Fruit fly (Drosophila melanogaster) whole organism, embryonic: ENCODE results near the gene CG14961.

Experiments used
- CG1024 ChIP-seq: fragments of 200-800 bp; sonication (Bioruptor generic); IDR thresholded peaks from 2 replicates; pipeline ENCODE4 v1.3.6; 2022; ENCODE audit warnings: missing biosample characterization, missing genetic modification characterization
- CG10654 ChIP-seq: fragments of 200-800 bp; sonication (Bioruptor generic); optimal IDR thresholded peaks from 2 replicates; lab custom pipeline; 2016; ENCODE audit warnings: missing biosample characterization, missing genetic modification characterization
- CG11723 ChIP-seq: fragments of 200-800 bp; sonication (Bioruptor generic); optimal IDR thresholded peaks from 2 replicates; lab custom pipeline; 2017; ENCODE audit warnings: missing biosample characterization, mild to moderate bottlenecking, missing genetic modification characterization
- CG12391 ChIP-seq: fragments of 200-800 bp; sonication (Bioruptor generic); optimal IDR thresholded peaks from 3 replicates; lab custom pipeline; 2018; ENCODE audit warnings: missing biosample characterization, mild to moderate bottlenecking, missing genetic modification characterization, moderate library complexity
- CG12769 ChIP-seq: fragments of 200-800 bp; sonication (Bioruptor generic); optimal IDR thresholded peaks from 2 replicates; lab custom pipeline; 2019; ENCODE audit warnings: missing biosample characterization, mild to moderate bottlenecking, missing genetic modification characterization, moderate library complexity
- CG14860 ChIP-seq: fragments of 200-800 bp; sonication (Bioruptor generic); IDR thresholded peaks from 3 replicates; pipeline ENCODE4 v1.3.6; 2022; ENCODE audit warnings: missing biosample characterization, missing genetic modification characterization; ENCODE audit not compliant: partially characterized antibody
- CG1792 ChIP-seq: fragments of 200-800 bp; sonication (Bioruptor generic); optimal IDR thresholded peaks from 2 replicates; lab custom pipeline; 2016; ENCODE audit warnings: missing biosample characterization, missing genetic modification characterization
- CG2199 ChIP-seq: fragments of 200-800 bp; sonication (Bioruptor generic); IDR thresholded peaks from 3 replicates; pipeline ENCODE4 v1.3.6; 2022; ENCODE audit warnings: missing biosample characterization, missing genetic modification characterization
- CG2889 ChIP-seq: fragments of 200-800 bp; sonication (Bioruptor generic); IDR thresholded peaks from 3 replicates; pipeline ENCODE4 v1.3.6; 2022; ENCODE audit warnings: missing biosample characterization, missing genetic modification characterization
- CG32767 ChIP-seq: fragments of 200-800 bp; sonication (Bioruptor generic); IDR thresholded peaks from 2 replicates; pipeline ENCODE4 v1.3.6; 2022; ENCODE audit warnings: missing biosample characterization, missing genetic modification characterization
- CG34422 ChIP-seq: fragments of 200-800 bp; sonication (Bioruptor generic); IDR thresholded peaks from 3 replicates; pipeline ENCODE4 v1.3.6; 2022; ENCODE audit warnings: missing biosample characterization, missing genetic modification characterization
- CG4404 ChIP-seq: fragments of 200-800 bp; sonication (Bioruptor generic); IDR thresholded peaks from 2 replicates; pipeline ENCODE4 v1.3.6; 2022; ENCODE audit warnings: missing biosample characterization, missing genetic modification characterization
- CG6175 ChIP-seq: fragments of 200-800 bp; sonication (Bioruptor generic); IDR thresholded peaks from 3 replicates; pipeline ENCODE4 v1.3.6; 2022; ENCODE audit warnings: missing biosample characterization, missing genetic modification characterization
- CG7745 ChIP-seq: fragments of 200-800 bp; sonication (Bioruptor generic); optimal IDR thresholded peaks from 2 replicates; lab custom pipeline; 2018; ENCODE audit warnings: missing biosample characterization, mild to moderate bottlenecking, missing genetic modification characterization, moderate library complexity
- CG7839 ChIP-seq: fragments of 200-800 bp; sonication (Bioruptor generic); optimal IDR thresholded peaks from 3 replicates; lab custom pipeline; 2018; ENCODE audit warnings: missing biosample characterization, mild to moderate bottlenecking, missing genetic modification characterization, moderate library complexity
- CG7987 ChIP-seq: fragments of 200-800 bp; sonication (Bioruptor generic); optimal IDR thresholded peaks from 2 replicates; lab custom pipeline; 2018; ENCODE audit warnings: missing biosample characterization, mild to moderate bottlenecking, missing genetic modification characterization, moderate library complexity
- CG8359 ChIP-seq: fragments of 200-800 bp; sonication (Bioruptor generic); optimal IDR thresholded peaks from 2 replicates; lab custom pipeline; 2017; ENCODE audit warnings: missing biosample characterization, mild to moderate bottlenecking, missing genetic modification characterization, borderline replicate concordance
- CG8388 ChIP-seq: fragments of 200-800 bp; sonication (Bioruptor generic); optimal IDR thresholded peaks from 2 replicates; lab custom pipeline; 2019; ENCODE audit warnings: missing biosample characterization, mild to moderate bottlenecking, missing genetic modification characterization, moderate library complexity
- CG9817 ChIP-seq: fragments of 200-800 bp; sonication (Bioruptor generic); optimal IDR thresholded peaks from 2 replicates; lab custom pipeline; 2018; ENCODE audit warnings: missing biosample characterization, mild to moderate bottlenecking, missing genetic modification characterization, moderate library complexity
- Chrac-16 ChIP-seq: fragments of 200-800 bp; sonication (Bioruptor generic); optimal IDR thresholded peaks from 3 replicates; lab custom pipeline; 2016; ENCODE audit warnings: missing biosample characterization, missing genetic modification characterization
- Dfd ChIP-seq, 2 experiments: fragments of >200 bp; optimal IDR thresholded peaks; 2 replicates each; lab custom pipeline; 2017; ENCODE audit warnings: missing biosample characterization in 2 of 2, missing genetic modification characterization in 2 of 2
- E2f1 ChIP-seq: fragments of 200-800 bp; sonication (Bioruptor generic); IDR thresholded peaks from 2 replicates; pipeline ENCODE4 v1.3.6; 2022; ENCODE audit warnings: missing biosample characterization, missing genetic modification characterization
- HLH4C ChIP-seq: fragments of 200-800 bp; sonication (Bioruptor generic); IDR thresholded peaks from 3 replicates; pipeline ENCODE4 v1.3.6; 2022; ENCODE audit warnings: missing biosample characterization, missing genetic modification characterization; ENCODE audit not compliant: partially characterized antibody
- Hmr ChIP-seq: fragments of 200-800 bp; sonication (Bioruptor generic); optimal IDR thresholded peaks from 3 replicates; lab custom pipeline; 2017; ENCODE audit warnings: mild to moderate bottlenecking, missing biosample characterization, missing genetic modification reagents, missing genetic modification characterization
- Hr78 ChIP-seq, 2 experiments: fragments of 200-800 bp in 1 of 2; fragments of >200 bp in 1 of 2; sonication (Bioruptor generic) in 1 of 2; optimal IDR thresholded peaks; 2 replicates each; lab custom pipeline; 2017 to 2019; ENCODE audit warnings: missing biosample characterization in 2 of 2, missing genetic modification characterization in 2 of 2, mild to moderate bottlenecking in 1 of 2, moderate library complexity in 1 of 2
- Jarid2 ChIP-seq: fragments of 200-800 bp; sonication (Bioruptor generic); optimal IDR thresholded peaks from 3 replicates; lab custom pipeline; 2017; ENCODE audit warnings: mild to moderate bottlenecking, missing biosample characterization, missing genetic modification reagents, missing genetic modification characterization
- Lpt ChIP-seq: fragments of >200 bp; optimal IDR thresholded peaks from 2 replicates; lab custom pipeline; 2018; ENCODE audit warnings: missing biosample characterization, missing genetic modification characterization
- Mes4 ChIP-seq: fragments of 200-800 bp; sonication (Bioruptor generic); optimal IDR thresholded peaks from 2 replicates; lab custom pipeline; 2016; ENCODE audit warnings: missing biosample characterization, missing genetic modification characterization
- Neu2 ChIP-seq: fragments of 200-800 bp; sonication (Bioruptor generic); optimal IDR thresholded peaks from 3 replicates; lab custom pipeline; 2016; ENCODE audit warnings: missing biosample characterization, missing genetic modification characterization, borderline replicate concordance
- Oaz ChIP-seq: fragments of 200-800 bp; sonication (Bioruptor generic); IDR thresholded peaks from 2 replicates; pipeline ENCODE4 v1.3.6; 2022; ENCODE audit warnings: missing biosample characterization, missing genetic modification characterization
- Side ChIP-seq: fragments of 200-800 bp; sonication (Bioruptor generic); optimal IDR thresholded peaks from 2 replicates; lab custom pipeline; 2016; ENCODE audit warnings: missing biosample characterization, missing genetic modification characterization
- Vsx1 ChIP-seq: fragments of 200-800 bp; sonication (Bioruptor generic); optimal IDR thresholded peaks from 2 replicates; lab custom pipeline; 2017; ENCODE audit warnings: missing biosample characterization, mild to moderate bottlenecking, missing genetic modification characterization, missing genetic modification reagents
- ab ChIP-seq: fragments of 200-800 bp; sonication (Bioruptor generic); optimal IDR thresholded peaks from 2 replicates; lab custom pipeline; 2016; ENCODE audit warnings: missing biosample characterization, missing genetic modification characterization
- amos ChIP-seq: fragments of 200-800 bp; sonication (Bioruptor generic); IDR thresholded peaks from 2 replicates; pipeline ENCODE4 v1.3.6; 2022; ENCODE audit warnings: missing biosample characterization, missing genetic modification characterization; ENCODE audit not compliant: partially characterized antibody
- ap ChIP-seq: fragments of 200-800 bp; sonication (Bioruptor generic); IDR thresholded peaks from 2 replicates; pipeline ENCODE4 v1.3.6; 2022; ENCODE audit warnings: missing biosample characterization, missing genetic modification characterization
- dati ChIP-seq: fragments of 200-800 bp; sonication (Bioruptor generic); IDR thresholded peaks from 2 replicates; pipeline ENCODE4 v1.3.6; 2022; ENCODE audit warnings: missing biosample characterization, missing genetic modification characterization
- dimm ChIP-seq: fragments of 200-800 bp; sonication (Bioruptor generic); IDR thresholded peaks from 2 replicates; pipeline ENCODE4 v1.3.6; 2022; ENCODE audit warnings: missing biosample characterization, missing genetic modification characterization
- dm ChIP-seq: fragments of 200-800 bp; sonication (Bioruptor generic); optimal IDR thresholded peaks from 3 replicates; lab custom pipeline; 2016; ENCODE audit warnings: missing biosample characterization, missing genetic modification characterization
- esg ChIP-seq: fragments of 200-800 bp; sonication (Bioruptor generic); conservative IDR thresholded peaks from 2 replicates; pipeline ENCODE4 v1.3.6; 2022; ENCODE audit warnings: missing biosample characterization, missing genetic modification characterization
- fu2 ChIP-seq: fragments of 200-800 bp; sonication (Bioruptor generic); optimal IDR thresholded peaks from 2 replicates; lab custom pipeline; 2016; ENCODE audit warnings: missing biosample characterization, missing genetic modification characterization
- gcm ChIP-seq: fragments of 200-800 bp; sonication (Bioruptor generic); optimal IDR thresholded peaks from 2 replicates; lab custom pipeline; 2019; ENCODE audit warnings: missing biosample characterization, mild to moderate bottlenecking, missing genetic modification characterization, moderate library complexity
- jumu ChIP-seq: fragments of 200-800 bp; sonication (Bioruptor generic); optimal IDR thresholded peaks from 3 replicates; lab custom pipeline; 2016; ENCODE audit warnings: missing biosample characterization, missing genetic modification characterization
- lmd ChIP-seq: fragments of 200-800 bp; sonication (Bioruptor generic); IDR thresholded peaks from 2 replicates; pipeline ENCODE4 v1.3.6; 2022; ENCODE audit warnings: missing biosample characterization, missing genetic modification characterization
- maf-S ChIP-seq: fragments of 200-800 bp; sonication (Bioruptor generic); optimal IDR thresholded peaks from 2 replicates; lab custom pipeline; 2016; ENCODE audit warnings: missing biosample characterization, missing genetic modification characterization
- mld ChIP-seq: fragments of 200-800 bp; sonication (Bioruptor generic); IDR thresholded peaks from 3 replicates; pipeline ENCODE4 v1.3.6; 2022; ENCODE audit warnings: missing biosample characterization, missing genetic modification characterization; ENCODE audit not compliant: partially characterized antibody
- pum ChIP-seq: fragments of 200-800 bp; sonication (Bioruptor generic); optimal IDR thresholded peaks from 2 replicates; lab custom pipeline; 2016; ENCODE audit warnings: missing biosample characterization, missing genetic modification characterization
- sd ChIP-seq: fragments of 200-800 bp; sonication (Bioruptor generic); optimal IDR thresholded peaks from 3 replicates; lab custom pipeline; 2018; ENCODE audit warnings: missing biosample characterization, mild to moderate bottlenecking, missing genetic modification characterization, moderate library complexity
- sens ChIP-seq: fragments of 200-800 bp; sonication (Bioruptor generic); peaks from one replicate; lab custom pipeline; 2016; ENCODE audit warnings: missing biosample characterization, missing genetic modification characterization
- vfl ChIP-seq: fragments of 200-800 bp; sonication (Bioruptor generic); optimal IDR thresholded peaks from 2 replicates; lab custom pipeline; 2016; ENCODE audit warnings: missing biosample characterization, missing genetic modification characterization
- zfh2 ChIP-seq: fragments of 200-800 bp; sonication (Bioruptor generic); optimal IDR thresholded peaks from 2 replicates; lab custom pipeline; 2016; ENCODE audit warnings: missing biosample characterization, missing genetic modification characterization

The CG14961 gene

dm6 chr3L:3336368-3337164 is 6.7 kb downstream of the CG14961 start, which contains the start of the genes Drsl6 and kst (continued):
- TF ChIP-seq Hr78 (GFP tag; optimal IDR thresholded peaks at IDR 0.05; lab: Kevin White, UChicago) (no peak), Lpt (GFP tag; lab: Kevin White, UChicago) (no peak), Jarid2 (GFP tag; lab: Kevin White, UChicago) (peak; percentile 97), CG7839 (no peak), Dfd (GFP tag; optimal IDR thresholded peaks at IDR 0.05; lab: Kevin White, UChicago) (no peak), CG8388 (GFP tag; lab: Kevin White, UChicago) (no peak), lmd (no peak), fu2 (GFP tag; lab: Kevin White, UChicago) (no peak), CG34422 (peak; percentile 53; the same call in 1 of the 3 replicates), Oaz (GFP tag; lab: Robert Waterston, UW) (no peak), vfl (GFP tag; lab: Kevin White, UChicago) (no peak), mld (no peak; the same call in 2 of the 3 replicates), CG2199 (GFP tag; lab: Robert Waterston, UW) (no peak), Side (peak; percentile 22), zfh2 (GFP tag; lab: Kevin White, UChicago) (no peak), CG7745 (tag; lab: Kevin White, UChicago) (no peak), CG10654 (no peak), Mes4 (no peak), ap (GFP tag; lab: Robert Waterston, UW) (no peak), jumu (GFP tag; lab: Kevin White, UChicago) (no peak), pum (GFP tag; lab: Kevin White, UChicago) (no peak), Neu2 (no peak), dm (GFP tag; lab: Kevin White, UChicago) (no peak), CG12391 (tag; lab: Kevin White, UChicago) (peak; percentile 12), ab (GFP tag; lab: Kevin White, UChicago) (no peak), amos (GFP tag; lab: Robert Waterston, UW) (peak; percentile 60), Chrac-16 (GFP tag; lab: Kevin White, UChicago) (no peak), E2f1 (GFP tag; lab: Robert Waterston, UW) (no peak), CG7987 (GFP tag; lab: Kevin White, UChicago) (peak; percentile 30), sd (tag; lab: Kevin White, UChicago) (peak; percentile 96), CG32767 (GFP tag; lab: Robert Waterston, UW) (no peak), sens (peak; percentile 83), Vsx1 (GFP tag; lab: Kevin White, UChicago) (peak; percentile 3), CG2889 (GFP tag; lab: Robert Waterston, UW) (no peak), CG8359 (no peak), dati (no peak), maf-S (peak; percentile 29), CG1792 (GFP tag; lab: Kevin White, UChicago) (no peak), dimm (no peak), CG1024 (GFP tag; lab: Robert Waterston, UW) (no peak), CG12769 (tag; lab: Kevin White, UChicago) (no peak), Hmr (GFP tag; lab: Kevin White, UChicago) (no peak), esg (GFP tag; lab: Robert Waterston, UW) (no peak), CG9817 (no peak), HLH4C (GFP tag; lab: Robert Waterston, UW) (peak; percentile 38; the same call in 2 of the 3 replicates), gcm (GFP tag; lab: Kevin White, UChicago) (peak; percentile 15), CG6175 (GFP tag; lab: Robert Waterston, UW) (no peak), CG4404 (no peak), CG11723 (GFP tag; lab: Kevin White, UChicago) (no peak), CG14860 (GFP tag; lab: Robert Waterston, UW) (no peak; the same call in 2 of the 3 replicates)
